Fruit fly (Drosophila melanogaster): ENCODE results near the gene Srlp.

DNA sequence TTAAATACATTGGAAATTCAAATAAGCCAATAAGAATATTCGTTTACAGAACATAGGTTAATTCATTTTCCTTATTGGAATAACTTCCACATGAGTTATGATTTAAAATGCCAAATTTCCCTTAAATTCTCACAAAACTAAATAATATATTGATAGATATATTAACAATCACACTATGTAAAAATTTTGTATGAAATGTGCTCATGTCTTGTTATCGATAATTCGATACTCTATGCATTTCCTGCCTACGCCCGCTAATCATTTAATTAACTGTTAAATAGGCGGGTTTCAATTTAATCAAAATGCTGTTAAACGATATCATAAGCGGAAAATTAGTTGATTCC lies 7.6 kb upstream of the Srlp start, which contains the start of gene NANS:
- TF ChIP-seq CG7963 (GFP tag; IDR thresholded peaks at IDR 0.05; ENCODE audit: partially characterized antibody), result no peak
- no peak for TF ChIP-seq CG11247 (GFP tag; IDR thresholded peaks at IDR 0.05)
- TF ChIP-seq nerfin-2 (GFP tag; IDR thresholded peaks at IDR 0.05; ENCODE audit: partially characterized antibody), result peak; percentile 38; the same call in 1 of the 2 replicates
- TF ChIP-seq Hey (tag; optimal IDR thresholded peaks at IDR 0.05), result no peak
- TF ChIP-seq ara (GFP tag; IDR thresholded peaks at IDR 0.05), result no peak
- TF ChIP-seq CTCF (GFP tag; optimal IDR thresholded peaks at IDR 0.05), result no peak
- TF ChIP-seq CG7357 (GFP tag; IDR thresholded peaks at IDR 0.05), result no peak
- TF ChIP-seq CG17829 (tag; optimal IDR thresholded peaks at IDR 0.05), result no peak
- no peak for TF ChIP-seq ind (GFP tag; optimal IDR thresholded peaks at IDR 0.05)
